Fruit fly (Drosophila melanogaster): Measurements from ENCODE around the gene CG14811.

CG14811 gene

DNA sequence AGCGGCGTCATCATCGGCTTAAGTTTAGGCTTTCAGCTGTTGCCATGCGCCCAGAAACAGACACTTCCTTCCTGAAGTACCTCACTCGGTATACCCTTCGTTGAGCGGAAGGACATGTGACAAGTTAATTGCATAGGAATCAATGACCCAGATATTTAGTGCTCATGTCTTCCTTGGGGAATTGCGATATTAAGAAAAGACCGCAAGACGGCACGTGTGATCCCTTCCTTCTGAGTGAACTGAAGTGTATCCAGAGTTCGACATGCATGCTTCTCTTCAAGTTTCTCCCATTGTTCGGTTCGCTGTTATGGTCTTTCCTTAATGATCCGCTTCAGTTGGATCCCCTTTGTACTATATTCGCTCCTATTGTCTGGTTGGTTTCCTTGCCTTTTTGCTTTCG is 18.3 kb upstream of the CG14811 start (continued):
- TF ChIP-seq Vsx2 (GFP tag; optimal IDR thresholded peaks at IDR 0.05; ENCODE audit: partially characterized antibody) (no peak), ey (GFP tag; optimal IDR thresholded peaks at IDR 0.05) (peak; percentile 85), Hr78 (GFP tag; optimal IDR thresholded peaks at IDR 0.05) (no peak), lola (GFP tag; optimal IDR thresholded peaks at IDR 0.05) (no peak), CG9705 (GFP tag; optimal IDR thresholded peaks at IDR 0.05) (no peak), CG32264 (GFP tag; optimal IDR thresholded peaks at IDR 0.05) (peak; percentile 35), sage (GFP tag; optimal IDR thresholded peaks at IDR 0.05) (peak; percentile 20), N (GFP tag; optimal IDR thresholded peaks at IDR 0.05) (no peak), rgr (GFP tag; optimal IDR thresholded peaks at IDR 0.05) (peak; percentile 76), Abd-B (GFP tag; optimal IDR thresholded peaks at IDR 0.05) (no peak), foxo (GFP tag; optimal IDR thresholded peaks at IDR 0.05) (peak in 1 of 2 experiments; percentile 78)

DNA sequence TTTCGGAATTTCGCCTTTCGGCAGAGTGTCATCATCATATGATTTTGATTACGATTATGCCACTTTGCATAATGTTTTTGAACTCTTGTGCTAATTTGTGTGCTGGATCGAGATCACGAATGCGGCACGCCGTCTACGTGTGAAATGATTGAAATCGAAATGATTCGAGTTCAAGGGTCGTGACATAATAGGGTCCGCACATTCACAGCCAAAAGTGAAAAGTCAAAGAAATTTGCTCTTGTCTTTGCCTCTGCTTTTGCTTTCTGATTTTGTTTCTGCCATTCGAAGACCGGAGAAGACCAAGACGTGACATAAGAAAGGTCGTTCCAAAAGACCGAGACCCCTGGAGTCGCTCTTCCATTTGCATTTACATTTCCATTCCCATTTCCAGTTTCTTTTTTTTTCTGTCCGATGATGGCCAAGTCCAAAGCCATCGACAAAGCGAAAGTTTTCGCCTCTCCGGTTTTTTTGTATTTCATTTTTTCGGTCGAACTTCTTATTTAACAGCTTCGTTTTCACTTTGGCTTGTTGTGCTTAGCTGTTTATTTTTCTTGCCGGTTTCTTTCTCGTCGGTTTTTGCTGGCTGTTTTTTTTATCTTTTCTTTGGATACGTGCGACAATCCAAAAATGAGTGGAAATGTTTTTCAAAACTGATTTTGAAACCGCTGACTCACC is 12.7 kb upstream of the CG14811 start:
- TF ChIP-seq h (GFP tag; optimal IDR thresholded peaks at IDR 0.05) (no peak), dl (GFP tag; optimal IDR thresholded peaks at IDR 0.05; ENCODE audit: insufficient read depth in 1 of 2, partially characterized antibody in 2 of 2) (no peak), rgr (GFP tag; optimal IDR thresholded peaks at IDR 0.05) (no peak), CG32264 (GFP tag; optimal IDR thresholded peaks at IDR 0.05) (no peak), CG9705 (GFP tag; optimal IDR thresholded peaks at IDR 0.05) (no peak), Sp1 (GFP tag; optimal IDR thresholded peaks at IDR 0.05) (no peak), woc (GFP tag; optimal IDR thresholded peaks at IDR 0.05) (no peak), jim (GFP tag; optimal IDR thresholded peaks at IDR 0.05) (no peak), psq (GFP tag; optimal IDR thresholded peaks at IDR 0.05) (no peak), Hnf4 (GFP tag; optimal IDR thresholded peaks at IDR 0.05) (no peak), Hr83 (GFP tag; optimal IDR thresholded peaks at IDR 0.05; ENCODE audit: poor library complexity, severe bottlenecking) (no peak), dmrt93B (GFP tag; optimal IDR thresholded peaks at IDR 0.05) (no peak), br (GFP tag; optimal IDR thresholded peaks at IDR 0.05) (no peak)

DNA sequence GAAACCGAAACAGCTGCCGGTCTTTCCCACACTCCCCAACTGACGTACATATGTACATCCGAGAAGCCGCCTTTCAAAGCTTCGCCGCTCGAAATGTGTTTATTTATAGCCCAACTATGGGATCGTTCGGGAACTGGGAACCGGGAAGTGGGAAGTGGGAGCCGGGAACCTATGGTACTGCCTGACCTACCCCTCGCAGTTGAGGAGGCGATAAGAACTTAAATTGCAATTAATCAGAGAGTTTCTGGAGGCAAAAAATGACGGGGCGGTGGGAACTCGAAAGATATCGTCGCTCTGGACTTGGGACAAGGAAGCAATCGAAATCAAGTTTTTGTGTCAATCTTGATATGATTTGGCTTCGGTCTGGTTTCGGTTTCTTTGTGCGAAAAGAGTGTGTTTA is 10.5 kb upstream of the CG14811 start:
- TF ChIP-seq brk (GFP tag; optimal IDR thresholded peaks at IDR 0.05) (no peak), dsf (GFP tag; optimal IDR thresholded peaks at IDR 0.05; ENCODE audit: borderline replicate concordance) (no peak), GATAd (GFP tag; optimal IDR thresholded peaks at IDR 0.05) (no peak), Vsx2 (GFP tag; optimal IDR thresholded peaks at IDR 0.05; ENCODE audit: partially characterized antibody) (no peak), Mio (GFP tag; optimal IDR thresholded peaks at IDR 0.05) (no peak), Dfd (GFP tag; optimal IDR thresholded peaks at IDR 0.05) (no peak), Dif (GFP tag; optimal IDR thresholded peaks at IDR 0.05; ENCODE audit: partially characterized antibody) (no peak), Hr78 (GFP tag; optimal IDR thresholded peaks at IDR 0.05) (no peak), fru (GFP tag; optimal IDR thresholded peaks at IDR 0.05) (no peak), psq (GFP tag; optimal IDR thresholded peaks at IDR 0.05) (no peak), foxo (GFP tag; optimal IDR thresholded peaks at IDR 0.05) (no peak), dmrt93B (GFP tag; optimal IDR thresholded peaks at IDR 0.05) (no peak), CG9705 (GFP tag; optimal IDR thresholded peaks at IDR 0.05) (no peak), N (GFP tag; optimal IDR thresholded peaks at IDR 0.05) (no peak), ey (GFP tag; optimal IDR thresholded peaks at IDR 0.05) (no peak), Myc (optimal IDR thresholded peaks at IDR 0.05) (no peak), Hr83 (GFP tag; optimal IDR thresholded peaks at IDR 0.05; ENCODE audit: poor library complexity, severe bottlenecking) (no peak), woc (GFP tag; optimal IDR thresholded peaks at IDR 0.05) (no peak), sv (GFP tag; optimal IDR thresholded peaks at IDR 0.05) (no peak)

DNA sequence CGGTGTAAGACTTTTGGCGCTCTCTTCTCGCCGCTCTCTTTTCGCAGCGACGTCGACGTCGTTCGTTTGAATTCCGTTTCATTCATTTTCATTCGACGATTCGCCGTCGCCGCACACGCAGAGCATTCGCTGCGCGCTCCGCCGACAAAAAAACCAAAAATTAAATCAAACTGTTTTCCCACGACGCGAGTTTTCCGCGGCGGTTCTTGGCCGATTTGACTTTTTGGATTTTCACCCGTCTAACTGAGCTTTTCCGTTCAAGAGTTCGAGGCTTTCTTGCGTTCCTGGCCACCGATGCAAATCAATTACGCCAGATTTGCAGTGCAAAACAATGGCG is 9.0 kb upstream of the CG14811 start:
- TF ChIP-seq Dif (GFP tag; optimal IDR thresholded peaks at IDR 0.05; ENCODE audit: partially characterized antibody): peak; percentile 33
- no peak for TF ChIP-seq foxo (GFP tag; optimal IDR thresholded peaks at IDR 0.05)
- TF ChIP-seq woc (GFP tag; optimal IDR thresholded peaks at IDR 0.05): no peak
- no peak for TF ChIP-seq rgr (GFP tag; optimal IDR thresholded peaks at IDR 0.05)
- TF ChIP-seq GATAd (GFP tag; optimal IDR thresholded peaks at IDR 0.05): no peak
- TF ChIP-seq Abd-B (GFP tag; optimal IDR thresholded peaks at IDR 0.05): no peak
- peak in 1 of 2 experiments; percentile 23 for TF ChIP-seq dl (GFP tag; optimal IDR thresholded peaks at IDR 0.05; ENCODE audit: insufficient read depth in 1 of 2, partially characterized antibody in 2 of 2)
- no peak for TF ChIP-seq Myc (optimal IDR thresholded peaks at IDR 0.05)
- no peak for TF ChIP-seq fru (GFP tag; optimal IDR thresholded peaks at IDR 0.05)
- TF ChIP-seq Sp1 (GFP tag; optimal IDR thresholded peaks at IDR 0.05): no peak
- no peak for TF ChIP-seq CrebA (GFP tag; optimal IDR thresholded peaks at IDR 0.05; ENCODE audit: borderline replicate concordance)

Measured in whole organism, wandering third instar larva.